Worm (Caenorhabditis elegans): ENCODE data around the gene zim-2.

zim-2 gene

DNA sequence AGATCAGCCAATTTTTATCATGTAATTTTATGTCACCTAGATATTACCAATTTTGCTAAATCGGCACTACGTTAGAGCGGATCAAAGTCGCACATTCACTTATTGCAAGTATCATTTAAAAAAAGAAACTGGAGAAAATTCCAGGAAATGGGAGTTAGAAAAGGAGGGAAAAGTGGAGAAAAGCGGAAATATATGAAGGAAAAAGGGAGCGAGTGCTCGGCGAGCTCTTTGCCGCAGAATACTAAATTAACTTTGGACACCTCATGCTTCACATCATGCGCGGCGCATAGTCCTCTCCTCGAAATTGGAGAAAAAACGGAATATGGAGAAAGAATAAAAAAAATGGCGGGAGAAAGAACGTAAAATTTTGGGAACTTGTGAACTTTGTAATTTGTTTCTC, 47.5 kb upstream of the zim-2 start:
- TF ChIP-seq C04F5.9 (tag; optimal IDR thresholded peaks at IDR 0.05) (no peak), Y116A8C.19 (tag; optimal IDR thresholded peaks at IDR 0.05; ENCODE audit: borderline replicate concordance) (no peak), sup-37 (GFP tag; optimal IDR thresholded peaks at IDR 0.05) (no peak), mef-2 (tag; optimal IDR thresholded peaks at IDR 0.05) (peak; percentile 58), C34B4.2 (tag; optimal IDR thresholded peaks at IDR 0.05) (no peak), tbx-2 (tag; optimal IDR thresholded peaks at IDR 0.05) (peak; percentile 32), lin-13 (GFP tag; optimal IDR thresholded peaks at IDR 0.05) (no peak), zag-1 (tag; optimal IDR thresholded peaks at IDR 0.05) (no peak), hlh-4 (tag; optimal IDR thresholded peaks at IDR 0.05) (no peak), fkh-8 (tag; optimal IDR thresholded peaks at IDR 0.05) (peak; percentile 77), nhr-20 (tag; optimal IDR thresholded peaks at IDR 0.05) (no peak), mdl-1 (tag; optimal IDR thresholded peaks at IDR 0.05) (no peak), nhr-47 (tag; optimal IDR thresholded peaks at IDR 0.05) (peak; percentile 68), fkh-10 (GFP tag; optimal IDR thresholded peaks at IDR 0.05) (peak; percentile 86), fkh-4 (tag; optimal IDR thresholded peaks at IDR 0.05; ENCODE audit: borderline replicate concordance) (no peak), sox-4 (tag; optimal IDR thresholded peaks at IDR 0.05) (no peak), nhr-11 (tag; optimal IDR thresholded peaks at IDR 0.05) (no peak), tlp-1 (tag; optimal IDR thresholded peaks at IDR 0.05) (no peak), ztf-11 (tag; optimal IDR thresholded peaks at IDR 0.05) (no peak), efl-3 (GFP tag; optimal IDR thresholded peaks at IDR 0.05) (no peak), grh-1 (GFP tag; IDR thresholded peaks at IDR 0.05) (no peak), ztf-4 (tag; optimal IDR thresholded peaks at IDR 0.05) (no peak), ama-1 (optimal IDR thresholded peaks at IDR 0.05) (no peak), unc-62 (GFP tag; optimal IDR thresholded peaks at IDR 0.05) (no peak), hlh-17 (GFP tag; optimal IDR thresholded peaks at IDR 0.05; ENCODE audit: borderline replicate concordance) (no peak), nhr-85 (tag) (no peak), unc-98 (GFP tag; IDR thresholded peaks at IDR 0.05) (no peak), sptf-1 (tag; optimal IDR thresholded peaks at IDR 0.05) (no peak), nhr-77 (tag; optimal IDR thresholded peaks at IDR 0.05) (no peak), snu-23 (GFP tag; optimal IDR thresholded peaks at IDR 0.05) (peak; percentile 29), pqm-1 (tag; optimal IDR thresholded peaks at IDR 0.05) (no peak), nhr-71 (tag; optimal IDR thresholded peaks at IDR 0.05) (peak; percentile 73), C16A3.4 (tag; optimal IDR thresholded peaks at IDR 0.05) (no peak), unc-130 (tag; optimal IDR thresholded peaks at IDR 0.05) (no peak), aly-2 (tag; optimal IDR thresholded peaks at IDR 0.05) (no peak), mab-9 (GFP tag; IDR thresholded peaks at IDR 0.05) (no peak), ets-5 (GFP tag; IDR thresholded peaks at IDR 0.05) (no peak), lsy-2 (tag; optimal IDR thresholded peaks at IDR 0.05) (peak in 1 of 2 experiments; percentile 1), F16B12.6 (tag; optimal IDR thresholded peaks at IDR 0.05) (no peak), unc-86 (tag; optimal IDR thresholded peaks at IDR 0.05) (peak; percentile 93), irx-1 (tag; optimal IDR thresholded peaks at IDR 0.05) (no peak), dsc-1 (tag; optimal IDR thresholded peaks at IDR 0.05) (peak; percentile 26), unc-30 (tag; optimal IDR thresholded peaks at IDR 0.05) (no peak), nhr-12 (tag; optimal IDR thresholded peaks at IDR 0.05) (no peak), egl-27 (tag; optimal IDR thresholded peaks at IDR 0.05) (no peak), nhr-90 (tag; optimal IDR thresholded peaks at IDR 0.05; ENCODE audit: poor library complexity) (no peak), skn-1 (tag; optimal IDR thresholded peaks at IDR 0.05) (no peak), ceh-8 (GFP tag; optimal IDR thresholded peaks at IDR 0.05) (no peak), elt-2 (tag; optimal IDR thresholded peaks at IDR 0.05) (no peak), nhr-76 (tag; optimal IDR thresholded peaks at IDR 0.05) (no peak), lir-3 (tag; optimal IDR thresholded peaks at IDR 0.05; ENCODE audit: poor library complexity) (no peak), nhr-84 (tag; optimal IDR thresholded peaks at IDR 0.05) (no peak), lin-15B (tag; optimal IDR thresholded peaks at IDR 0.05) (no peak), zip-4 (GFP tag; optimal IDR thresholded peaks at IDR 0.05) (no peak), nhr-28 (tag; optimal IDR thresholded peaks at IDR 0.05) (no peak)
